Worm (Caenorhabditis elegans): ENCODE data around the gene Y11D7A.3.

Gene Y11D7A.3

DNA sequence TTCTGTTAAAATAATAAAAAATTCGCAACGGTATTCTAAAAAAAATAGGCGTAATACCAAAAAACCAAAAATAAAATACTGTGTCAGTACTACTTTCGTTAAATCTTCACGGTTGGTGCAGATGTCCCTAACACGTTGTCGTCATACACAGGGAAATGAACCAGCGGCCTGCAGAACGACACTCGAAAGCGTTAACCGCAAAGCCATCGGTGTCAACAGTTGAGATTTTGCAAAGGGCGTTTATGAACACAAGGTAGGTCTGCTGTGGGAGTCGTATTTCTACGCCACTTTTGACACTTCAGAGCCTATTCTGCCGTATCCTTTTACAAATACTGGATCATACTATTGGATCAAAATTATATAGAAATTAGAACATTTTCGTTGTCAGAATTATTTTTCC is 41.7 kb upstream of the Y11D7A.3 start (continued):
- TF ChIP-seq mcd-1 (GFP tag; IDR thresholded peaks at IDR 0.05) (no peak), nhr-90 (tag; optimal IDR thresholded peaks at IDR 0.05) (peak; percentile 85), pbrm-1 (GFP tag; IDR thresholded peaks at IDR 0.05) (0 out of 2 replicates have a peak, but pooled peaks have one; percentile 50), hmg-1.2 (GFP tag; IDR thresholded peaks at IDR 0.05) (peak; percentile 73), F23B12.7 (tag; optimal IDR thresholded peaks at IDR 0.05; ENCODE audit: insufficient read depth) (peak; percentile 89), nhr-27 (tag; optimal IDR thresholded peaks at IDR 0.05) (no peak), Y79H2A.3 (GFP tag; conservative IDR thresholded peaks at IDR 0.05) (0 out of 2 replicates have a peak, but pooled peaks have one; percentile 27), chd-7 (tag; optimal IDR thresholded peaks at IDR 0.05) (no peak), nhr-120 (GFP tag; IDR thresholded peaks at IDR 0.05) (no peak), atf-7 (tag; optimal IDR thresholded peaks at IDR 0.05) (no peak), gei-17 (GFP tag; optimal IDR thresholded peaks at IDR 0.05) (no peak), ets-4 (GFP tag; optimal IDR thresholded peaks at IDR 0.05) (no peak), Y56A3A.18 (GFP tag; IDR thresholded peaks at IDR 0.05) (0 out of 2 replicates have a peak, but pooled peaks have one; percentile 26), rec-8 (tag; optimal IDR thresholded peaks at IDR 0.05) (peak; percentile 30 to 71), let-526 (GFP tag; IDR thresholded peaks at IDR 0.05) (0 out of 2 replicates have a peak, but pooled peaks have one; percentile 25), mes-4 (tag; optimal IDR thresholded peaks at IDR 0.05) (peak; percentile 63), F33H1.4 (GFP tag; IDR thresholded peaks at IDR 0.05) (peak; percentile 27; the same call in 1 of the 2 replicates), snpc-1.1 (tag; optimal IDR thresholded peaks at IDR 0.05; ENCODE audit: insufficient read depth) (peak; percentile 29), ztf-18 (tag; optimal IDR thresholded peaks at IDR 0.05) (peak; percentile 48), somi-1 (GFP tag; optimal IDR thresholded peaks at IDR 0.05) (no peak), ztf-25 (GFP tag; IDR thresholded peaks at IDR 0.05) (no peak; the same call in 1 of the 2 replicates), Y95B8A.8 (GFP tag; IDR thresholded peaks at IDR 0.05) (no peak), egrh-3 (GFP tag; IDR thresholded peaks at IDR 0.05) (no peak), C17E4.6 (GFP tag; IDR thresholded peaks at IDR 0.05) (no peak), unc-62 (GFP tag; optimal IDR thresholded peaks at IDR 0.05) (no peak), ceh-79 (tag; optimal IDR thresholded peaks at IDR 0.05) (no peak), pha-4 (tag; optimal IDR thresholded peaks at IDR 0.05) (no peak), cebp-2 (GFP tag; IDR thresholded peaks at IDR 0.05) (no peak), athp-1 (tag; optimal IDR thresholded peaks at IDR 0.05) (no peak), ama-1 (optimal IDR thresholded peaks at IDR 0.05) (no peak), ama-1 (GFP tag; optimal IDR thresholded peaks at IDR 0.05) (peak; percentile 26 to 62), zfh-2 (GFP tag; conservative IDR thresholded peaks at IDR 0.05) (no peak), ceh-100 (GFP tag; IDR thresholded peaks at IDR 0.05) (no peak), K11D2.4 (GFP tag; IDR thresholded peaks at IDR 0.05) (no peak), akir-1 (GFP tag; optimal IDR thresholded peaks at IDR 0.05) (no peak), egl-18 (GFP tag; IDR thresholded peaks at IDR 0.05) (no peak), F55B11.4 (tag; optimal IDR thresholded peaks at IDR 0.05; ENCODE audit: borderline replicate concordance, insufficient read depth) (no peak), bed-1 (GFP tag; IDR thresholded peaks at IDR 0.05) (no peak), him-1 (tag; optimal IDR thresholded peaks at IDR 0.05) (peak; percentile 89), hlh-26 (GFP tag; conservative IDR thresholded peaks at IDR 0.05) (no peak), F10E7.11 (tag; optimal IDR thresholded peaks at IDR 0.05) (peak; percentile 30), attf-6 (GFP tag; IDR thresholded peaks at IDR 0.05) (peak; percentile 61; the same call in 1 of the 2 replicates), T07F8.4 (tag; optimal IDR thresholded peaks at IDR 0.05) (peak; percentile 72), lsl-1 (GFP tag; optimal IDR thresholded peaks at IDR 0.05) (peak; percentile 43), bed-2 (GFP tag; IDR thresholded peaks at IDR 0.05) (peak; percentile 67; the same call in 1 of the 2 replicates), rpc-1 (optimal IDR thresholded peaks at IDR 0.05) (peak; percentile 90), rpc-1 (tag; optimal IDR thresholded peaks at IDR 0.05) (peak; percentile 89), Y67H2A.10 (GFP tag; conservative IDR thresholded peaks at IDR 0.05) (no peak), hsf-1 (GFP tag; IDR thresholded peaks at IDR 0.05) (no peak)

All from whole organism, young adult.